Fruit fly (Drosophila melanogaster) whole organism, wandering third instar larva: ENCODE measurements around the gene CG15022.

ENCODE experiments used
- CG9705 ChIP-seq: fragments of 200-800 bp; sonication (Bioruptor generic); optimal IDR thresholded peaks from 2 replicates; lab custom pipeline; 2018; ENCODE audit warnings: missing biosample characterization, mild to moderate bottlenecking, missing genetic modification characterization
- Dfd ChIP-seq: fragments of >200 bp; optimal IDR thresholded peaks from 2 replicates; lab custom pipeline; 2017; ENCODE audit warnings: missing biosample characterization, missing genetic modification characterization
- Dif ChIP-seq: fragments of 200-275, 200-300 bp; sonication (Bioruptor generic); optimal IDR thresholded peaks from 2 replicates; lab custom pipeline; 2018; ENCODE audit warnings: missing biosample characterization, missing genetic modification characterization; ENCODE audit not compliant: partially characterized antibody
- GATAd ChIP-seq: sonication (Bioruptor generic); optimal IDR thresholded peaks from 2 replicates; lab custom pipeline; 2016; ENCODE audit warnings: missing biosample characterization, missing genetic modification characterization
- Hr78 ChIP-seq: fragments of >200 bp; optimal IDR thresholded peaks from 2 replicates; lab custom pipeline; 2017; ENCODE audit warnings: missing biosample characterization, missing genetic modification characterization
- Jra ChIP-seq: sonication (Bioruptor generic); optimal IDR thresholded peaks from 2 replicates; lab custom pipeline; 2016; ENCODE audit warnings: missing biosample characterization, missing genetic modification characterization
- Mio ChIP-seq: sonication (Bioruptor generic); optimal IDR thresholded peaks from 2 replicates; lab custom pipeline; 2016; ENCODE audit warnings: missing biosample characterization, missing genetic modification characterization
- Myc ChIP-seq: fragments of >200 bp; optimal IDR thresholded peaks from 2 replicates; lab custom pipeline; 2017
- OdsH ChIP-seq: fragments of 200-800 bp; sonication (Bioruptor generic); optimal IDR thresholded peaks from 2 replicates; lab custom pipeline; 2016; ENCODE audit warnings: missing biosample characterization, mild to moderate bottlenecking, missing genetic modification characterization
- Rel ChIP-seq, 2 experiments: fragments of 200-800 bp; sonication (Bioruptor generic) in 1 of 2; optimal IDR thresholded peaks; 2 replicates in 1 of 2; 3 replicates in 1 of 2; lab custom pipeline; 2016 to 2019; ENCODE audit warnings: mild to moderate bottlenecking in 2 of 2, missing biosample characterization in 2 of 2, missing genetic modification characterization in 2 of 2, moderate library complexity in 1 of 2
- Sp1 ChIP-seq: fragments of 200-800 bp; sonication (Bioruptor generic); optimal IDR thresholded peaks from 3 replicates; lab custom pipeline; 2019; ENCODE audit warnings: missing biosample characterization, mild to moderate bottlenecking, missing genetic modification characterization, moderate library complexity
- Vsx2 ChIP-seq: fragments of 200-300, 225-300 bp; sonication (Bioruptor generic); optimal IDR thresholded peaks from 2 replicates; lab custom pipeline; 2018; ENCODE audit warnings: missing biosample characterization, missing genetic modification characterization; ENCODE audit not compliant: partially characterized antibody
- br ChIP-seq: fragments of 200-800 bp; sonication (Bioruptor generic); optimal IDR thresholded peaks from 2 replicates; lab custom pipeline; 2016; ENCODE audit warnings: missing biosample characterization, missing genetic modification characterization
- brk ChIP-seq: fragments of 200-800 bp; sonication (Bioruptor generic); optimal IDR thresholded peaks from 2 replicates; lab custom pipeline; 2016; ENCODE audit warnings: missing biosample characterization, mild to moderate bottlenecking, missing genetic modification characterization
- dl ChIP-seq, 2 experiments: fragments of 175-275, 200-275 bp in 1 of 2; fragments of 200-275 bp in 1 of 2; sonication (Bioruptor generic); optimal IDR thresholded peaks; lab custom pipeline; 2018; ENCODE audit warnings: mild to moderate bottlenecking in 2 of 2, missing biosample characterization in 2 of 2, missing genetic modification characterization in 2 of 2, moderate library complexity in 2 of 2; ENCODE audit not compliant: partially characterized antibody in 2 of 2, insufficient read depth in 1 of 2
- dsf ChIP-seq: sonication (Bioruptor generic); optimal IDR thresholded peaks from 2 replicates; lab custom pipeline; 2016; ENCODE audit warnings: missing biosample characterization, missing genetic modification characterization, borderline replicate concordance
- h ChIP-seq: fragments of 200-800 bp; sonication (Bioruptor generic); optimal IDR thresholded peaks from 3 replicates; lab custom pipeline; 2016; ENCODE audit warnings: missing biosample characterization, mild to moderate bottlenecking, missing genetic modification characterization
- lola ChIP-seq: fragments of >200 bp; optimal IDR thresholded peaks from 2 replicates; lab custom pipeline; 2017; ENCODE audit warnings: missing biosample characterization, missing genetic modification characterization
- pan ChIP-seq: fragments of >200 bp; optimal IDR thresholded peaks from 2 replicates; lab custom pipeline; 2017
- psq ChIP-seq: fragments of 200-800 bp; sonication (Bioruptor generic); optimal IDR thresholded peaks from 3 replicates; lab custom pipeline; 2017; ENCODE audit warnings: missing biosample characterization, mild to moderate bottlenecking, missing genetic modification characterization, moderate library complexity
- sage ChIP-seq: fragments of 200-800 bp; sonication (Bioruptor generic); optimal IDR thresholded peaks from 2 replicates; lab custom pipeline; 2016; ENCODE audit warnings: missing biosample characterization, mild to moderate bottlenecking, missing genetic modification characterization
- tai ChIP-seq: sonication (Bioruptor generic); optimal IDR thresholded peaks from 2 replicates; lab custom pipeline; 2016; ENCODE audit warnings: missing biosample characterization, missing genetic modification characterization
- usp ChIP-seq: fragments of >200 bp; optimal IDR thresholded peaks from 2 replicates; lab custom pipeline; 2017; ENCODE audit warnings: missing biosample characterization, missing genetic modification characterization
- woc ChIP-seq: sonication (Bioruptor generic); optimal IDR thresholded peaks from 2 replicates; lab custom pipeline; 2016; ENCODE audit warnings: missing biosample characterization, mild to moderate bottlenecking, missing genetic modification characterization

Gene CG15022

dm6 chr3L:4415326-4416274, 44.5 kb downstream of the CG15022 start:
- no peak for TF ChIP-seq Sp1 (GFP tag; lab: Kevin White, UChicago)
- TF ChIP-seq Myc (lab: Kevin White, UChicago) = no peak
- no peak for TF ChIP-seq br (GFP tag; lab: Kevin White, UChicago)
- no peak for TF ChIP-seq h (GFP tag; lab: Kevin White, UChicago)
- TF ChIP-seq, all 38 proteins: peak for 0

dm6 chr3L:4414579-4414978, 45.5 kb downstream of the CG15022 start:
- TF ChIP-seq Rel (GFP tag; optimal IDR thresholded peaks at IDR 0.05; lab: Kevin White, UChicago) (peak; percentile 34), Rel (tag; optimal IDR thresholded peaks at IDR 0.05; lab: Kevin White, UChicago) (no peak), Dif (GFP tag; lab: Kevin White, UChicago) (peak; percentile 50), OdsH (GFP tag; lab: Kevin White, UChicago) (peak; percentile 13), Vsx2 (GFP tag; lab: Kevin White, UChicago) (peak; percentile 5), brk (GFP tag; lab: Kevin White, UChicago) (no peak), CG9705 (no peak), Sp1 (GFP tag; lab: Kevin White, UChicago) (peak; percentile 6)

DNA sequence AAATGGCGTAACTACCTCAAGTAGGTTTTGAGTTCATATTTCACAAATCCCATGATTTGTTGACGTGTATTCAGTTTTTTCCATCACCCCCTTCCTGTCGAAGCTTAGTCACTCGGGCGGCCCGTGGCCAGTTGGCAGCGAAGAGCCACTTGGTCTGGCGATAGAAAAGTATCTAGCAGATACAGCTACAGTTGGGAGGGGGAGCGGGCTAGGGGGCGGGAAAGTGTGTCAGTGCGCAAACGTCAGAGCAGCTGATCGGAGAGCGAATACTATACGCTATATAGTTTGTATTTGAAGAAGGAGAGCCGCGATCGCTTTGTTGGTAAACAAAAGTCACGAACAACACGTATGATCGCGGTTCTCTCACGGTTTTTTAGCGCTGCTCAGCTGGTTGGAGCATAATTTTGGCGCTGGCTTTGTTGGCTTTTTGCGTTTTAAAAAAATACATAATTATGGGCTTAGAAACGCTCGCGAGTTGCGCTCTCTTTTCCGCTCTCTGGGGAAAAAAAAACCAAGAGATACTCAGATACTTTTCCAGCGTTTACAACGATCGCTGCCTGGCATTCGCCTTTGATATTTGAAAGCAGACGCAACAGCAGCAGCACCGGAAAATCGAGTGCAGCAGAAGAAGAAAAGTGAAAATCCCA, 46.2 kb downstream of the CG15022 start:
- TF ChIP-seq OdsH (GFP tag; lab: Kevin White, UChicago) = no peak
- no peak for TF ChIP-seq Mio (GFP tag; lab: Kevin White, UChicago)
- peak; percentile 1 for TF ChIP-seq tai (GFP tag; lab: Kevin White, UChicago)
- TF ChIP-seq Sp1 (GFP tag; lab: Kevin White, UChicago) = no peak
- TF ChIP-seq h (GFP tag; lab: Kevin White, UChicago) = no peak
- no peak for TF ChIP-seq dsf (GFP tag; lab: Kevin White, UChicago)

- no peak for TF ChIP-seq sage (GFP tag; lab: Kevin White, UChicago)
- no peak for TF ChIP-seq Hr78 (GFP tag; lab: Kevin White, UChicago)
- no peak for TF ChIP-seq dsf (GFP tag; lab: Kevin White, UChicago)
- TF ChIP-seq CG9705 = no peak
- TF ChIP-seq psq (GFP tag; lab: Kevin White, UChicago) = no peak
- no peak for TF ChIP-seq Sp1 (GFP tag; lab: Kevin White, UChicago)
- TF ChIP-seq Vsx2 (GFP tag; lab: Kevin White, UChicago) = no peak
- TF ChIP-seq Dif (GFP tag; lab: Kevin White, UChicago) = no peak
Measured at dm6 chr3L:4412974-4413373, 47.1 kb downstream of the CG15022 start.

dm6 chr3L:4411951-4412350, 48.2 kb downstream of the CG15022 start:
- TF ChIP-seq OdsH (GFP tag; lab: Kevin White, UChicago) = no peak
- TF ChIP-seq Jra (GFP tag; lab: Kevin White, UChicago) = no peak
- TF ChIP-seq Dfd (GFP tag; lab: Kevin White, UChicago) = no peak
- TF ChIP-seq Sp1 (GFP tag; lab: Kevin White, UChicago) = no peak
- TF ChIP-seq GATAd (GFP tag; lab: Kevin White, UChicago) = no peak
- TF ChIP-seq br (GFP tag; lab: Kevin White, UChicago) = no peak
- TF ChIP-seq Myc (lab: Kevin White, UChicago) = no peak
- no peak for TF ChIP-seq dl (GFP tag; optimal IDR thresholded peaks at IDR 0.05; lab: Kevin White, UChicago; ENCODE audit: insufficient read depth in 1 of 2, partially characterized antibody in 2 of 2)
- no peak for TF ChIP-seq pan (lab: Kevin White, UChicago)
- no peak for TF ChIP-seq Vsx2 (GFP tag; lab: Kevin White, UChicago)
- TF ChIP-seq woc (GFP tag; lab: Kevin White, UChicago) = no peak
- no peak for TF ChIP-seq usp (GFP tag; lab: Kevin White, UChicago)
- no peak for TF ChIP-seq lola
- TF ChIP-seq tai (GFP tag; lab: Kevin White, UChicago) = no peak
- TF ChIP-seq h (GFP tag; lab: Kevin White, UChicago) = no peak
- no peak for TF ChIP-seq Mio (GFP tag; lab: Kevin White, UChicago)
